Worm (Caenorhabditis elegans): Measurements from ENCODE around the gene F59F4.3.

The F59F4.3 gene

DNA sequence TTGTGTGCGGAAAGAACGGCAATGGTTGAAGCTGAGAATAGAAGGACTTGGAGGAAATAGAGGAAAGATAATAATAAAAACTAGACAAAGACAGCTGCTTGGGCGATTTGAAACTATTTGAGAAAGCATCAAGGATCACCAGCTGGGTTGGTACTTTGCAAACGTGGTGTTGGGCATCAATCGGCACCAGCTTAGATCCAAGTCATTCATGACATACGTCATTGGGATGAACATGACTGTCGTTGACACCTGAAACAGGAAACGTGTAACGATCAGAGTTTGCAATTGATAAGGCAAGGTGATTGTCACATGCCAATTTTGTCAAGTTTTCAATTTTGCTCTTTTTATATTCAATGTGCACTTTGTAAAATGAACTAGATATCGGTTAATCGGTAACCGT lies 4.9 kb downstream of the F59F4.3 start (continued):
- no peak for TF ChIP-seq madf-3 (GFP tag; IDR thresholded peaks at IDR 0.05)
- no peak for TF ChIP-seq F10E7.11 (tag; optimal IDR thresholded peaks at IDR 0.05)
- TF ChIP-seq ztf-6 (GFP tag; IDR thresholded peaks at IDR 0.05): no peak
- no peak for TF ChIP-seq lin-26 (GFP tag; IDR thresholded peaks at IDR 0.05)
- TF ChIP-seq egl-44 (GFP tag; IDR thresholded peaks at IDR 0.05): 0 out of 2 replicates have a peak, but pooled peaks have one; percentile 22
- no peak for TF ChIP-seq efl-1 (GFP tag; optimal IDR thresholded peaks at IDR 0.05)
- peak; percentile 94 for TF ChIP-seq atf-7 (tag; optimal IDR thresholded peaks at IDR 0.05)
- TF ChIP-seq Y53F4B.3 (GFP tag; IDR thresholded peaks at IDR 0.05): no peak
- no peak for TF ChIP-seq sdz-38 (tag; optimal IDR thresholded peaks at IDR 0.05)
- TF ChIP-seq let-607 (tag; optimal IDR thresholded peaks at IDR 0.05): peak; percentile 99
- no peak for TF ChIP-seq F57A8.1 (GFP tag; optimal IDR thresholded peaks at IDR 0.05)
- TF ChIP-seq hlh-12 (tag; optimal IDR thresholded peaks at IDR 0.05): no peak

DNA sequence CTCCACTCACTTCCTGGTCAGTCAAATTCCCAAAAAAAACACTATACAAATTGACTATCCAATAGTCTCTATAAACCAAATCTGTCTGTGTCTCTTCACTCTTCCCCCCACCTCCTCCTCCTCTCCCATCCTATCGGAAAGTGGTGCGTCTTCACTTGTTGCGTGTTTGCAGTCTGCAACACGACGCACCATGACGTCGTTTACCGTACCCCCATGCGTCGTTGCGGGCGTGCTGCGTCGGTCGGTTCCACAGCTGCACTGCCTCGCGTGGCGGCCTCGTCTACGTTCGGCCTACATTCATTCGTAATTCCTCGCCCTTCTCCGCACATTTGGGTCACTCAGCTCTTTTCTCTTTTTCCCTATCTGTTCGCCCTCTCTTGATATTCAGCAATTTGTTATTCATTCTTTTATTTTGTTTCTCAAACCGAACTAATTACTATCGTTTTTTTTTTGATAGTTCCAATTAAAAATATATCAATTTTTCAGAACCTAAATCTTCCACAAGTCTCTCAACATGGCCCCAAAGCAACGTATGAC lies 6.2 kb downstream of the F59F4.3 start, which contains the start of gene serp-1.1:
Gene serp-1.1, plus strand, starts transcription at position 487 of the 537 bp plus-strand sequence.
- TF ChIP-seq pha-4 (tag; optimal IDR thresholded peaks at IDR 0.05) (peak; percentile 94), F57A8.1 (GFP tag; optimal IDR thresholded peaks at IDR 0.05) (peak; percentile 50), repo-1 (tag; optimal IDR thresholded peaks at IDR 0.05) (peak; percentile 94), ceh-79 (tag; optimal IDR thresholded peaks at IDR 0.05) (no peak), K11D2.4 (GFP tag; IDR thresholded peaks at IDR 0.05) (peak; percentile 97), hmg-20 (GFP tag; IDR thresholded peaks at IDR 0.05) (peak; percentile 92), athp-1 (tag; optimal IDR thresholded peaks at IDR 0.05) (peak; percentile 85), chd-7 (tag; optimal IDR thresholded peaks at IDR 0.05) (peak; percentile 99), aptf-3 (GFP tag; IDR thresholded peaks at IDR 0.05) (0 out of 2 replicates have a peak, but pooled peaks have one; percentile 29), tbp1 (GFP tag; optimal IDR thresholded peaks at IDR 0.05) (peak; percentile 77), efl-1 (GFP tag; optimal IDR thresholded peaks at IDR 0.05) (no peak), C17E4.6 (GFP tag; IDR thresholded peaks at IDR 0.05) (peak; percentile 80), attf-5 (GFP tag; optimal IDR thresholded peaks at IDR 0.05) (peak; percentile 96), unc-62 (GFP tag; optimal IDR thresholded peaks at IDR 0.05) (peak; percentile 64), Y53F4B.3 (GFP tag; IDR thresholded peaks at IDR 0.05) (no peak), sptf-2 (GFP tag; optimal IDR thresholded peaks at IDR 0.05) (peak; percentile 59), ZK185.1 (tag; optimal IDR thresholded peaks at IDR 0.05; ENCODE audit: poor library complexity, severe bottlenecking) (peak; percentile 92), ceh-58 (GFP tag; IDR thresholded peaks at IDR 0.05) (no peak), fkh-3 (tag; optimal IDR thresholded peaks at IDR 0.05) (no peak), mes-4 (tag; optimal IDR thresholded peaks at IDR 0.05) (no peak), ztf-25 (GFP tag; IDR thresholded peaks at IDR 0.05) (no peak), cebp-1 (GFP tag; IDR thresholded peaks at IDR 0.05) (no peak; the same call in none of the 2 replicates), cebp-1 (tag; optimal IDR thresholded peaks at IDR 0.05) (peak; percentile 95), tbx-9 (tag; optimal IDR thresholded peaks at IDR 0.05; ENCODE audit: borderline replicate concordance) (no peak), ceh-27 (GFP tag; optimal IDR thresholded peaks at IDR 0.05) (peak; percentile 99), ama-1 (optimal IDR thresholded peaks at IDR 0.05) (no peak), ama-1 (GFP tag; optimal IDR thresholded peaks at IDR 0.05) (no peak), ztf-28 (GFP tag; IDR thresholded peaks at IDR 0.05) (no peak), hlh-12 (tag; optimal IDR thresholded peaks at IDR 0.05) (no peak), sdz-38 (tag; optimal IDR thresholded peaks at IDR 0.05) (no peak), K12H6.12 (tag; optimal IDR thresholded peaks at IDR 0.05) (peak; percentile 99), dpff-1 (tag; optimal IDR thresholded peaks at IDR 0.05) (peak; percentile 17), madf-10 (tag; optimal IDR thresholded peaks at IDR 0.05) (peak; percentile 98), nfyb-1 (GFP tag; IDR thresholded peaks at IDR 0.05) (peak; percentile 99), ztf-26 (tag; optimal IDR thresholded peaks at IDR 0.05) (peak; percentile 97), hmg-1.2 (GFP tag; IDR thresholded peaks at IDR 0.05) (peak; percentile 87), ccch-3 (GFP tag; optimal IDR thresholded peaks at IDR 0.05) (no peak), B0035.1 (tag; optimal IDR thresholded peaks at IDR 0.05) (peak; percentile 89), bed-1 (GFP tag; IDR thresholded peaks at IDR 0.05) (no peak), nhr-80 (tag; optimal IDR thresholded peaks at IDR 0.05) (peak; percentile 100), hrde-1 (tag; optimal IDR thresholded peaks at IDR 0.05; ENCODE audit: borderline replicate concordance) (no peak)
